Worm (Caenorhabditis elegans) whole organism, L4 larva: Measurements from ENCODE around the gene mfsd-13.2.

Source experiments
- gei-8 ChIP-seq: fragments of 200-800 bp; sonication (Bioruptor generic); optimal IDR thresholded peaks from 2 replicates; lab custom pipeline; 2018; ENCODE audit warnings: mild to moderate bottlenecking, missing genetic modification characterization, missing compliant biosample characterization
- lim-7 ChIP-seq: fragments of 200-800 bp; sonication (Bioruptor generic); IDR thresholded peaks from 2 replicates; pipeline ENCODE4 v1.3.6; 2022; ENCODE audit warnings: missing genetic modification characterization, missing compliant biosample characterization
- lin-39 ChIP-seq: fragments of 150-350 bp; optimal IDR thresholded peaks from 2 replicates; lab custom pipeline; 2014; ENCODE audit warnings: missing biosample characterization, missing genetic modification reagents, missing genetic modification characterization

- no peak for TF ChIP-seq gei-8
- no peak for TF ChIP-seq lin-39 (tag; lab: Kevin White, UChicago)
- TF ChIP-seq lim-7 (GFP tag; lab: Robert Waterston, UW), result no peak
These were observed 39.7 kb upstream of the mfsd-13.2 start, which contains the start of gene srd-59 for ce11 chrII:7205388-7205787.
